Fruit fly (Drosophila melanogaster): ENCODE data around the gene CG46460.

The CG46460 gene

dm6 chr3L:4230357-4230901 is 3.3 kb upstream of the CG46460 start (continued):
- TF ChIP-seq Ets21C (GFP tag; optimal IDR thresholded peaks at IDR 0.05) (no peak), Sox102F (GFP tag; optimal IDR thresholded peaks at IDR 0.05) (peak; percentile 39), CG1621 (tag; optimal IDR thresholded peaks at IDR 0.05) (peak; percentile 88), net (GFP tag; optimal IDR thresholded peaks at IDR 0.05) (peak; percentile 89), lz (GFP tag; optimal IDR thresholded peaks at IDR 0.05) (peak; percentile 54), CG11294 (GFP tag; IDR thresholded peaks at IDR 0.05) (peak; percentile 73), Met (GFP tag; optimal IDR thresholded peaks at IDR 0.05) (peak; percentile 66), CG31627 (GFP tag; optimal IDR thresholded peaks at IDR 0.05) (peak; percentile 52), CG15336 (GFP tag; IDR thresholded peaks at IDR 0.05) (peak; percentile 93), Hr4 (GFP tag; optimal IDR thresholded peaks at IDR 0.05) (peak; percentile 97), salr (GFP tag; optimal IDR thresholded peaks at IDR 0.05) (peak; percentile 86 to 92), CG16779 (tag; optimal IDR thresholded peaks at IDR 0.05) (peak; percentile 86), ss (GFP tag; optimal IDR thresholded peaks at IDR 0.05) (peak; percentile 93 to 94), CG8632 (GFP tag; optimal IDR thresholded peaks at IDR 0.05) (peak; percentile 82), CG3032 (tag; optimal IDR thresholded peaks at IDR 0.05) (peak; percentile 94), CG9139 (GFP tag; optimal IDR thresholded peaks at IDR 0.05) (peak; percentile 87), pdm3 (GFP tag; optimal IDR thresholded peaks at IDR 0.05) (peak; percentile 93), achi (GFP tag; optimal IDR thresholded peaks at IDR 0.05) (peak; percentile 89), spab (GFP tag; optimal IDR thresholded peaks at IDR 0.05) (peak; percentile 93), CG10669 (GFP tag; optimal IDR thresholded peaks at IDR 0.05) (peak; percentile 93)

DNA sequence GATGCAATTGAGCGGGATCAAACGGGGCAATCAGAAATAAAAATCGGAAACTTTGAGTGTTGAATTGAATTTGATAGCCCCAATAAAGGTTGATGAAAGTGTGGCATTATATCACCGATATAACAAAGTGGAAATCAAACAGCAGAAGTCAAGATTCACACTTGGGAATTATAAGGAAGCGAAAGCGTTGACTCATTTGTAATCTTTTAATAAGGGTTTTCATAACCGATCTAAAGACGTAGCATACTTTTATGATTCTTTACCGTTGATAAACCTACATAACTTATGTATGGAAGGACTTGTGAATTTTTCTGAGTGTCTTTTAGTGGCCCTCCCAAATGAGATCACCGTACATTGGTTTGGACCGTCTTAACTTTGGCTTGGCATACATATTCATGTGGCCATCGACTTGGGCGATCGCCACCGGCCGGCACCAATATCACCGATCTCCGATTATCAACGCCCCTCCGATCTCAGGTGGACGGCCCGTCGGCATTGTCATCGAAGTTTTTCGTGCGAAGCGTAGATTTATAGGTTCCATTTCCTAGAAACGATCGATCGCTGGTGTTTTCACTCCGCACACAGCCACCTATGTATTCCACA is 2.4 kb upstream of the CG46460 start:
- TF ChIP-seq Eip78C (GFP tag) = peak; percentile 65
- TF ChIP-seq CG10631 (GFP tag; optimal IDR thresholded peaks at IDR 0.05) = peak; percentile 1
- TF ChIP-seq cyc (GFP tag; optimal IDR thresholded peaks at IDR 0.05) = no peak

- TF ChIP-seq CG6792 (GFP tag; optimal IDR thresholded peaks at IDR 0.05) (peak; percentile 98), Sox15 (GFP tag; optimal IDR thresholded peaks at IDR 0.05) (peak; percentile 93), Eip93F (GFP tag; optimal IDR thresholded peaks at IDR 0.05) (peak; percentile 88), CG11902 (GFP tag; optimal IDR thresholded peaks at IDR 0.05) (peak; percentile 97), CG8119 (GFP tag; IDR thresholded peaks at IDR 0.05) (peak; percentile 100), Sox14 (GFP tag; optimal IDR thresholded peaks at IDR 0.05) (peak; percentile 99), pdm3 (GFP tag; optimal IDR thresholded peaks at IDR 0.05) (peak; percentile 98), Ets96B (tag; optimal IDR thresholded peaks at IDR 0.05) (peak; percentile 99), OdsH (GFP tag; optimal IDR thresholded peaks at IDR 0.05) (peak; percentile 98), cyc (GFP tag; optimal IDR thresholded peaks at IDR 0.05) (peak; percentile 97), acj6 (GFP tag; optimal IDR thresholded peaks at IDR 0.05) (peak; percentile 98), dsx (GFP tag; optimal IDR thresholded peaks at IDR 0.05; ENCODE audit: poor library complexity, severe bottlenecking) (peak; percentile 98), CG11294 (GFP tag; IDR thresholded peaks at IDR 0.05) (peak; percentile 98), esn (GFP tag; optimal IDR thresholded peaks at IDR 0.05) (peak; percentile 98), spab (GFP tag; optimal IDR thresholded peaks at IDR 0.05) (peak; percentile 99), topi (GFP tag; optimal IDR thresholded peaks at IDR 0.05) (peak; percentile 98), CG6808 (GFP tag; optimal IDR thresholded peaks at IDR 0.05) (peak; percentile 99), CG1621 (tag; optimal IDR thresholded peaks at IDR 0.05) (peak; percentile 98), CG6854 (GFP tag; optimal IDR thresholded peaks at IDR 0.05) (peak; percentile 89), CG8319 (GFP tag; optimal IDR thresholded peaks at IDR 0.05) (peak; percentile 96), CG3919 (GFP tag; optimal IDR thresholded peaks at IDR 0.05) (peak; percentile 99), lz (GFP tag; optimal IDR thresholded peaks at IDR 0.05) (peak; percentile 98), Eip78C (GFP tag) (peak; percentile 100), CG6276 (GFP tag; optimal IDR thresholded peaks at IDR 0.05) (peak; percentile 99), fd59A (GFP tag; optimal IDR thresholded peaks at IDR 0.05) (peak; percentile 99), CG15336 (GFP tag; IDR thresholded peaks at IDR 0.05) (peak; percentile 100), CG3032 (tag; optimal IDR thresholded peaks at IDR 0.05) (peak; percentile 99), Hr39 (GFP tag; optimal IDR thresholded peaks at IDR 0.05) (peak; percentile 97), CG10631 (GFP tag; optimal IDR thresholded peaks at IDR 0.05) (peak; percentile 99), Smox (GFP tag; optimal IDR thresholded peaks at IDR 0.05) (peak; percentile 91), salr (GFP tag; optimal IDR thresholded peaks at IDR 0.05) (peak; percentile 96 to 98), Hr4 (GFP tag; optimal IDR thresholded peaks at IDR 0.05) (peak; percentile 99), CG10669 (GFP tag; optimal IDR thresholded peaks at IDR 0.05) (peak; percentile 99), CG31627 (GFP tag; optimal IDR thresholded peaks at IDR 0.05) (peak; percentile 95), net (GFP tag; optimal IDR thresholded peaks at IDR 0.05) (peak; percentile 98)
Measured at dm6 chr3L:4228187-4228836, 1.2 kb upstream of the CG46460 start.
